Fruit fly (Drosophila melanogaster): ENCODE results near the gene CG17292.

Gene CG17292

dm6 chr2L:8364006-8364956, 6.0 kb upstream of the CG17292 start, which contains the start of the genes RpS13 and CSN8 (continued):
- TF ChIP-seq Fer3 (tag; optimal IDR thresholded peaks at IDR 0.05) = no peak
- TF ChIP-seq Scr (GFP tag; IDR thresholded peaks at IDR 0.05; ENCODE audit: partially characterized antibody) = peak; percentile 98
- peak; percentile 27 for TF ChIP-seq CG13775 (GFP tag; optimal IDR thresholded peaks at IDR 0.05)
- TF ChIP-seq CG1529 (GFP tag; optimal IDR thresholded peaks at IDR 0.05) = no peak
- TF ChIP-seq CG8944 (GFP tag; optimal IDR thresholded peaks at IDR 0.05) = no peak
- TF ChIP-seq bcd (GFP tag; optimal IDR thresholded peaks at IDR 0.05) = peak; percentile 11
- no peak for TF ChIP-seq sr (GFP tag; IDR thresholded peaks at IDR 0.05)
- no peak for TF ChIP-seq Deaf1 (tag; optimal IDR thresholded peaks at IDR 0.05)
- TF ChIP-seq pzg (GFP tag; optimal IDR thresholded peaks at IDR 0.05) = peak; percentile 90
- TF ChIP-seq CG8478 (optimal IDR thresholded peaks at IDR 0.05) = no peak
- peak; percentile 57 for TF ChIP-seq Lhr (GFP tag; optimal IDR thresholded peaks at IDR 0.05)
- peak; percentile 94 for TF ChIP-seq CG18011 (GFP tag; optimal IDR thresholded peaks at IDR 0.05)
- TF ChIP-seq CG10654 (GFP tag; optimal IDR thresholded peaks at IDR 0.05) = no peak
- TF ChIP-seq Dref (GFP tag; IDR thresholded peaks at IDR 0.05) = peak; percentile 75
- TF ChIP-seq salm (tag; optimal IDR thresholded peaks at IDR 0.05) = peak; percentile 4
- no peak for TF ChIP-seq BtbVII (GFP tag; optimal IDR thresholded peaks at IDR 0.05)
- TF ChIP-seq gro (GFP tag; optimal IDR thresholded peaks at IDR 0.05) = peak; percentile 29
- TF ChIP-seq CG13287 (GFP tag; IDR thresholded peaks at IDR 0.05; ENCODE audit: partially characterized antibody) = peak; percentile 96
- TF ChIP-seq CG34224 (GFP tag; IDR thresholded peaks at IDR 0.05; ENCODE audit: partially characterized antibody) = peak; percentile 93
- TF ChIP-seq CG10959 (GFP tag; IDR thresholded peaks at IDR 0.05) = no peak
- peak; percentile 97 for TF ChIP-seq Dll (GFP tag; IDR thresholded peaks at IDR 0.05; ENCODE audit: partially characterized antibody)
- TF ChIP-seq CG6654 (GFP tag; optimal IDR thresholded peaks at IDR 0.05) = no peak
- no peak for TF ChIP-seq hkb (optimal IDR thresholded peaks at IDR 0.05)
- TF ChIP-seq hkb (GFP tag; IDR thresholded peaks at IDR 0.05) = 0 out of 2 replicates have a peak, but pooled peaks have one; percentile 12
- TF ChIP-seq br (optimal IDR thresholded peaks at IDR 0.05) = no peak
- no peak for TF ChIP-seq h (optimal IDR thresholded peaks at IDR 0.05)
- peak; percentile 66 for TF ChIP-seq kni (GFP tag; optimal IDR thresholded peaks at IDR 0.05)
- peak; percentile 23; the same call in 2 of the 3 replicates for TF ChIP-seq Dbx (GFP tag; IDR thresholded peaks at IDR 0.05)
- TF ChIP-seq CG6765 (GFP tag; optimal IDR thresholded peaks at IDR 0.05) = peak; percentile 59
- TF ChIP-seq lola (GFP tag; optimal IDR thresholded peaks at IDR 0.05) = peak in 1 of 3 experiments; percentile 6
- no peak for TF ChIP-seq CG11093 (GFP tag; IDR thresholded peaks at IDR 0.05)
- TF ChIP-seq CG3847 (GFP tag; IDR thresholded peaks at IDR 0.05) = 0 out of 2 replicates have a peak, but pooled peaks have one; percentile 7
- no peak for TF ChIP-seq ken (GFP tag; IDR thresholded peaks at IDR 0.05)
- no peak for TF ChIP-seq schlank (tag; optimal IDR thresholded peaks at IDR 0.05)
- peak in 1 of 2 experiments; percentile 7 for TF ChIP-seq bsh (GFP tag; optimal IDR thresholded peaks at IDR 0.05)
- peak; percentile 62; the same call in 1 of the 3 replicates for TF ChIP-seq CG34422 (GFP tag; IDR thresholded peaks at IDR 0.05)
- TF ChIP-seq tll (GFP tag; optimal IDR thresholded peaks at IDR 0.05) = no peak
- TF ChIP-seq Rfx (GFP tag; IDR thresholded peaks at IDR 0.05) = peak; percentile 43
- no peak for TF ChIP-seq Ravus (GFP tag; IDR thresholded peaks at IDR 0.05)
- peak; percentile 14 for TF ChIP-seq B-H2 (GFP tag; optimal IDR thresholded peaks at IDR 0.05)
- peak; percentile 17 for TF ChIP-seq CG7271 (tag; optimal IDR thresholded peaks at IDR 0.05)
- TF ChIP-seq CG3995 (GFP tag; optimal IDR thresholded peaks at IDR 0.05) = peak; percentile 81
- peak; percentile 38 for TF ChIP-seq CG18262 (tag; optimal IDR thresholded peaks at IDR 0.05)
- no peak for TF ChIP-seq kah (GFP tag; optimal IDR thresholded peaks at IDR 0.05)
- TF ChIP-seq CG17829 (tag; optimal IDR thresholded peaks at IDR 0.05) = peak; percentile 60
- TF ChIP-seq CG30020 (tag; optimal IDR thresholded peaks at IDR 0.05) = peak; percentile 64
- TF ChIP-seq CG16815 (GFP tag; optimal IDR thresholded peaks at IDR 0.05) = no peak
- TF ChIP-seq nom (GFP tag; optimal IDR thresholded peaks at IDR 0.05) = peak; percentile 32
